Worm (Caenorhabditis elegans) whole organism, young adult: ENCODE data around the gene Y53C12A.8.
A peak's percentile ranks its signal among the peaks of the same experiment; 100 is the strongest.

ENCODE experiments used
- C17E4.6 ChIP-seq: fragments of 200-800 bp; sonication (Bioruptor generic); IDR thresholded peaks from 2 replicates; pipeline ENCODE4 v1.3.6; 2022; ENCODE audit warnings: missing genetic modification reagents, missing genetic modification characterization, missing compliant biosample characterization
- F22D6.2 ChIP-seq: sonication (generic microtip); optimal IDR thresholded peaks from 2 replicates; lab custom pipeline; 2016; ENCODE audit warnings: mild to moderate bottlenecking, missing genetic modification characterization, missing compliant biosample characterization
- F37B4.10 ChIP-seq: fragments of 200-800 bp; sonication (Bioruptor generic); IDR thresholded peaks from 2 replicates; pipeline ENCODE4 v1.3.6; 2022; ENCODE audit warnings: missing genetic modification characterization, missing compliant biosample characterization
- F49E8.2 ChIP-seq: sonication (generic microtip); optimal IDR thresholded peaks from 3 replicates; lab custom pipeline; 2017; ENCODE audit warnings: missing genetic modification characterization, mild to moderate bottlenecking, missing compliant biosample characterization, antibody characterized with exemption, moderate library complexity; ENCODE audit not compliant: insufficient read depth
- F55B11.4 ChIP-seq: sonication (generic microtip); optimal IDR thresholded peaks from 2 replicates; lab custom pipeline; 2016; ENCODE audit warnings: missing compliant biosample characterization, missing genetic modification characterization, borderline replicate concordance; ENCODE audit not compliant: insufficient read depth
- K11D2.4 ChIP-seq: fragments of 200-800 bp; sonication (Bioruptor generic); IDR thresholded peaks from 2 replicates; pipeline ENCODE4 v1.3.6; 2022; ENCODE audit warnings: missing genetic modification reagents, missing genetic modification characterization, missing compliant biosample characterization
- K12H6.12 ChIP-seq: fragments of 200-800 bp; sonication (Bioruptor generic); optimal IDR thresholded peaks from 2 replicates; lab custom pipeline; 2018; ENCODE audit warnings: mild to moderate bottlenecking, missing genetic modification characterization, missing compliant biosample characterization
- Y53G8AR.9 ChIP-seq: fragments of 200-800 bp; sonication (Bioruptor generic); conservative IDR thresholded peaks from 2 replicates; pipeline ENCODE4 v1.3.6; 2022; ENCODE audit warnings: missing genetic modification reagents, missing genetic modification characterization, missing compliant biosample characterization
- Y56A3A.18 ChIP-seq: fragments of 200-800 bp; sonication (Bioruptor generic); IDR thresholded peaks from 2 replicates; pipeline ENCODE4 v1.3.6; 2022; ENCODE audit warnings: missing genetic modification reagents, missing genetic modification characterization, missing compliant biosample characterization
- Y79H2A.3 ChIP-seq: fragments of 200-800 bp; sonication (Bioruptor generic); conservative IDR thresholded peaks from 2 replicates; pipeline ENCODE4 v1.3.6; 2022; ENCODE audit warnings: missing genetic modification reagents, missing genetic modification characterization, missing compliant biosample characterization
- akir-1 ChIP-seq: fragments of 200-800 bp; sonication (Bioruptor generic); optimal IDR thresholded peaks from 2 replicates; lab custom pipeline; 2018; ENCODE audit warnings: mild to moderate bottlenecking, missing genetic modification characterization, moderate library complexity, missing compliant biosample characterization
- athp-1 ChIP-seq: sonication (generic microtip); optimal IDR thresholded peaks from 2 replicates; lab custom pipeline; 2017; ENCODE audit warnings: mild to moderate bottlenecking, missing genetic modification characterization, missing compliant biosample characterization
- attf-3 ChIP-seq: fragments of 200-800 bp; sonication (Bioruptor generic); conservative IDR thresholded peaks from 2 replicates; pipeline ENCODE4 v1.3.6; 2022; ENCODE audit warnings: missing genetic modification reagents, missing genetic modification characterization, missing compliant biosample characterization
- attf-5 ChIP-seq: fragments of 200-800 bp; sonication (Bioruptor generic); optimal IDR thresholded peaks from 2 replicates; lab custom pipeline; 2018; ENCODE audit warnings: mild to moderate bottlenecking, missing genetic modification characterization, missing compliant biosample characterization
- bed-1 ChIP-seq: fragments of 200-800 bp; sonication (Bioruptor generic); IDR thresholded peaks from 2 replicates; pipeline ENCODE4 v1.3.6; 2022; ENCODE audit warnings: missing genetic modification reagents, missing genetic modification characterization, missing compliant biosample characterization
- ceh-100 ChIP-seq: fragments of 200-800 bp; sonication (Bioruptor generic); IDR thresholded peaks from 2 replicates; pipeline ENCODE4 v1.3.6; 2022; ENCODE audit warnings: missing genetic modification reagents, missing genetic modification characterization, missing compliant biosample characterization
- ceh-79 ChIP-seq: sonication (generic microtip); optimal IDR thresholded peaks from 2 replicates; lab custom pipeline; 2017; ENCODE audit warnings: mild to moderate bottlenecking, missing genetic modification characterization, missing compliant biosample characterization
- ceh-91 ChIP-seq: fragments of 200-800 bp; sonication (Bioruptor generic); IDR thresholded peaks from 2 replicates; pipeline ENCODE4 v1.3.6; 2022; ENCODE audit warnings: missing genetic modification reagents, missing genetic modification characterization, missing compliant biosample characterization
- die-1 ChIP-seq: sonication (generic microtip); optimal IDR thresholded peaks from 2 replicates; lab custom pipeline; 2016; ENCODE audit warnings: missing genotype, mild to moderate bottlenecking, missing genetic modification characterization, missing compliant biosample characterization
- dox-1 ChIP-seq: fragments of 200-800 bp; sonication (Bioruptor generic); IDR thresholded peaks from 2 replicates; pipeline ENCODE4 v1.3.6; 2022; ENCODE audit warnings: missing genetic modification reagents, missing genetic modification characterization, missing compliant biosample characterization
- dpff-1 ChIP-seq: sonication (generic microtip); optimal IDR thresholded peaks from 2 replicates; lab custom pipeline; 2017; ENCODE audit warnings: mild to moderate bottlenecking, missing genetic modification characterization, missing compliant biosample characterization
- dpl-1 ChIP-seq: fragments of 150-350 bp; optimal IDR thresholded peaks from 2 replicates; lab custom pipeline; 2014; ENCODE audit warnings: missing biosample characterization, missing genetic modification reagents, missing genetic modification characterization
- egl-18 ChIP-seq: fragments of 200-800 bp; sonication (Bioruptor generic); IDR thresholded peaks from 2 replicates; pipeline ENCODE4 v1.3.6; 2022; ENCODE audit warnings: missing genetic modification reagents, missing genetic modification characterization, missing compliant biosample characterization
- ets-4 ChIP-seq: fragments of 200-800 bp; sonication (Bioruptor generic); optimal IDR thresholded peaks from 2 replicates; lab custom pipeline; 2018; ENCODE audit warnings: mild to moderate bottlenecking, missing genetic modification characterization, missing compliant biosample characterization
- gei-17 ChIP-seq: fragments of 200-800 bp; sonication (Bioruptor generic); optimal IDR thresholded peaks from 2 replicates; lab custom pipeline; 2018; ENCODE audit warnings: mild to moderate bottlenecking, missing genetic modification characterization, missing compliant biosample characterization
- hmg-1.2 ChIP-seq: fragments of 200-800 bp; sonication (Bioruptor generic); IDR thresholded peaks from 2 replicates; pipeline ENCODE4 v1.3.6; 2022; ENCODE audit warnings: missing genetic modification reagents, missing genetic modification characterization, missing compliant biosample characterization
- hrde-1 ChIP-seq: sonication (generic microtip); optimal IDR thresholded peaks from 2 replicates; lab custom pipeline; 2016; ENCODE audit warnings: missing genetic modification characterization, mild to moderate bottlenecking, missing compliant biosample characterization, moderate library complexity, missing genotype, missing genetic modification reagents, borderline replicate concordance
- lag-1 ChIP-seq: fragments of 200-800 bp; sonication (Bioruptor generic); IDR thresholded peaks from 2 replicates; pipeline ENCODE4 v1.3.6; 2022; ENCODE audit warnings: missing genetic modification reagents, missing genetic modification characterization, missing compliant biosample characterization
- let-607 ChIP-seq, 2 experiments: fragments of 200-800 bp in 1 of 2; sonication (Bioruptor generic) in 1 of 2; sonication (generic microtip) in 1 of 2; optimal IDR thresholded peaks; 2 replicates each; lab custom pipeline; 2016 to 2018; ENCODE audit warnings: mild to moderate bottlenecking in 2 of 2, missing compliant biosample characterization in 2 of 2, missing genetic modification characterization in 2 of 2, moderate library complexity in 2 of 2, missing genotype in 1 of 2
- lin-35 ChIP-seq, 3 experiments: fragments of 150-350 bp in 2 of 3; sonication (generic microtip) in 1 of 3; optimal IDR thresholded peaks; 2 replicates each; lab custom pipeline; 2014 to 2018; ENCODE audit warnings: missing biosample characterization in 3 of 3, missing genetic modification characterization in 3 of 3, missing genetic modification reagents in 3 of 3
- lin-54 ChIP-seq: fragments of 200-800 bp; sonication (Bioruptor generic); optimal IDR thresholded peaks from 2 replicates; lab custom pipeline; 2018; ENCODE audit warnings: mild to moderate bottlenecking, missing genetic modification characterization, missing compliant biosample characterization
- madf-10 ChIP-seq: sonication (generic microtip); optimal IDR thresholded peaks from 2 replicates; lab custom pipeline; 2016; ENCODE audit warnings: mild to moderate bottlenecking, missing genetic modification characterization, missing compliant biosample characterization
- madf-3 ChIP-seq: fragments of 200-800 bp; sonication (Bioruptor generic); IDR thresholded peaks from 2 replicates; pipeline ENCODE4 v1.3.6; 2022; ENCODE audit warnings: missing genetic modification reagents, missing genetic modification characterization, missing compliant biosample characterization
- mcd-1 ChIP-seq: fragments of 200-800 bp; sonication (Bioruptor generic); IDR thresholded peaks from 2 replicates; pipeline ENCODE4 v1.3.6; 2022; ENCODE audit warnings: missing genetic modification reagents, missing genetic modification characterization, missing compliant biosample characterization
- mes-4 ChIP-seq: sonication (generic microtip); optimal IDR thresholded peaks from 2 replicates; lab custom pipeline; 2016; ENCODE audit warnings: missing genotype, missing genetic modification characterization, missing compliant biosample characterization
- nfya-1 ChIP-seq: sonication (generic microtip); optimal IDR thresholded peaks from 2 replicates; lab custom pipeline; 2017; ENCODE audit warnings: antibody characterized with exemption, missing compliant biosample characterization, missing genetic modification characterization, borderline replicate concordance; ENCODE audit not compliant: insufficient read depth
- nfya-2 ChIP-seq: fragments of 200-800 bp; sonication (Bioruptor generic); IDR thresholded peaks from 2 replicates; pipeline ENCODE4 v1.3.6; 2022; ENCODE audit warnings: missing genetic modification reagents, missing genetic modification characterization, missing compliant biosample characterization
- nfyb-1 ChIP-seq: fragments of 200-800 bp; sonication (Bioruptor generic); IDR thresholded peaks from 2 replicates; pipeline ENCODE4 v1.3.6; 2022; ENCODE audit warnings: missing genetic modification reagents, missing genetic modification characterization, missing compliant biosample characterization
- nhr-120 ChIP-seq: fragments of 200-800 bp; sonication (Bioruptor generic); IDR thresholded peaks from 2 replicates; pipeline ENCODE4 v1.3.6; 2022; ENCODE audit warnings: missing genetic modification characterization, missing compliant biosample characterization
- nhr-80 ChIP-seq: sonication (generic microtip); optimal IDR thresholded peaks from 2 replicates; lab custom pipeline; 2016; ENCODE audit warnings: missing genetic modification characterization, missing compliant biosample characterization
- nhr-90 ChIP-seq: sonication (generic microtip); optimal IDR thresholded peaks from 2 replicates; lab custom pipeline; 2016; ENCODE audit warnings: missing genotype, mild to moderate bottlenecking, missing genetic modification characterization, missing compliant biosample characterization
- pha-4 ChIP-seq: fragments of 150-350 bp; sonication (generic microtip); optimal IDR thresholded peaks from 2 replicates; lab custom pipeline; 2014; ENCODE audit warnings: missing biosample characterization, missing genetic modification reagents, missing genetic modification characterization
- rcor-1 ChIP-seq: fragments of 200-800 bp; sonication (Bioruptor generic); IDR thresholded peaks from 2 replicates; pipeline ENCODE4 v1.3.6; 2022; ENCODE audit warnings: missing genetic modification reagents, missing genetic modification characterization, missing compliant biosample characterization
- snpc-4 ChIP-seq, 5 experiments: fragments of 150-350 bp in 1 of 5; sonication (generic microtip) in 4 of 5; optimal IDR thresholded peaks; 2 replicates each; lab custom pipeline; 2014 to 2018; ENCODE audit warnings: missing genetic modification characterization in 5 of 5, missing biosample characterization in 3 of 5, antibody characterized with exemption in 2 of 5, mild to moderate bottlenecking in 2 of 5, missing compliant biosample characterization in 2 of 5, missing genotype in 2 of 5, moderate library complexity in 2 of 5, missing genetic modification reagents in 1 of 5
- tbp1 ChIP-seq: fragments of 200-800 bp; sonication (Bioruptor generic); optimal IDR thresholded peaks from 2 replicates; lab custom pipeline; 2018; ENCODE audit warnings: mild to moderate bottlenecking, missing genetic modification characterization, missing compliant biosample characterization
- tbx-9 ChIP-seq: sonication (generic microtip); optimal IDR thresholded peaks from 2 replicates; lab custom pipeline; 2016; ENCODE audit warnings: borderline replicate concordance, missing genetic modification characterization, inconsistent platforms, missing compliant biosample characterization
- tlf-1 ChIP-seq: fragments of 200-800 bp; sonication (Bioruptor generic); optimal IDR thresholded peaks from 2 replicates; lab custom pipeline; 2018; ENCODE audit warnings: mild to moderate bottlenecking, missing genetic modification characterization, missing compliant biosample characterization
- unc-130 ChIP-seq: sonication (generic microtip); optimal IDR thresholded peaks from 2 replicates; lab custom pipeline; 2016; ENCODE audit warnings: missing genetic modification reagents, missing genetic modification characterization, missing compliant biosample characterization

The Y53C12A.8 gene

DNA sequence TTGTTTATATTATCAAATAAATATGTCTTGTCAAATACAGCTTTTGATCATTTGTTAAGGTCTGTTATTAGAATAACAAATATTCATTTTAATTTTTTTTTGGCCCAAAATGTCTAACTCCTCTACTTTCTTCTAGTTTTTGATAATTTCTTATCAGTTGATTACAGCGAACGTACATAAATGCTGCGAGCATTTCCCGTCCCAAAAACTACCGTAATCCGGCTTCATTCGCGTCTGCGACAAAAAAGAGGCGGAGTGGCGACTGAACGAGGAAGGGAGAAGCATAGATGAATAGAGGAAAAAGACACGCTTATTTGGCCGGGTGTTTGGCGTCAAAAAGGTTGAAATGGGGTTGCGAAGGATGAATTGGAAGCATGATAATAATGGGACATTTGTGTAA lies 40.3 kb upstream of the Y53C12A.8 start (continued):
- TF ChIP-seq nfyb-1: no peak
- no peak for TF ChIP-seq dpl-1 (GFP tag; lab: Kevin White, UChicago)
- TF ChIP-seq Y53G8AR.9 (GFP tag; lab: Robert Waterston, UW): 0 out of 2 replicates have a peak, but pooled peaks have one; percentile 47
- no peak for TF ChIP-seq akir-1
- no peak for TF ChIP-seq mes-4 (tag; lab: Kevin White, UChicago)
- peak; percentile 53 for TF ChIP-seq pha-4 (tag; lab: Kevin White, UChicago)
- TF ChIP-seq F49E8.2 (tag; lab: Kevin White, UChicago): no peak
- TF ChIP-seq K11D2.4: no peak
- no peak for TF ChIP-seq nhr-120 (GFP tag; lab: Robert Waterston, UW)
- no peak for TF ChIP-seq egl-18
- TF ChIP-seq nhr-90: peak; percentile 38
- TF ChIP-seq dox-1 (GFP tag; lab: Robert Waterston, UW): peak; percentile 60; the same call in 1 of the 2 replicates
- TF ChIP-seq F55B11.4: no peak
- TF ChIP-seq Y79H2A.3: no peak
- TF ChIP-seq F22D6.2 (tag; lab: Kevin White, UChicago): no peak
- 0 out of 2 replicates have a peak, but pooled peaks have one; percentile 11 for TF ChIP-seq hmg-1.2 (GFP tag; lab: Robert Waterston, UW)
- TF ChIP-seq let-607 (tag; optimal IDR thresholded peaks at IDR 0.05; lab: Kevin White, UChicago): peak; percentile 61 to 69
- TF ChIP-seq ets-4 (GFP tag; lab: Kevin White, UChicago): peak; percentile 3
- TF ChIP-seq mcd-1 (GFP tag; lab: Robert Waterston, UW): no peak
- 0 out of 2 replicates have a peak, but pooled peaks have one; percentile 8 for TF ChIP-seq Y56A3A.18 (GFP tag; lab: Robert Waterston, UW)
- TF ChIP-seq nfya-1 (tag; lab: Kevin White, UChicago): no peak
- TF ChIP-seq K12H6.12 (tag; lab: Kevin White, UChicago): no peak
- TF ChIP-seq snpc-4 (GFP tag; optimal IDR thresholded peaks at IDR 0.05; lab: Kevin White, UChicago): no peak
- TF ChIP-seq snpc-4 (tag; optimal IDR thresholded peaks at IDR 0.05; lab: Kevin White, UChicago): peak in 1 of 4 experiments; percentile 4
- TF ChIP-seq ceh-79: no peak
- TF ChIP-seq hrde-1: no peak
- no peak for TF ChIP-seq athp-1
- no peak for TF ChIP-seq attf-3 (GFP tag; lab: Robert Waterston, UW)
- TF ChIP-seq gei-17 (GFP tag; lab: Kevin White, UChicago): no peak
- TF ChIP-seq attf-5: no peak
- TF ChIP-seq bed-1 (GFP tag; lab: Robert Waterston, UW): no peak
- TF ChIP-seq madf-3 (GFP tag; lab: Robert Waterston, UW): 0 out of 2 replicates have a peak, but pooled peaks have one; percentile 61
- TF ChIP-seq die-1 (tag; lab: Kevin White, UChicago): no peak
- peak; percentile 86 for TF ChIP-seq nhr-80 (tag; lab: Kevin White, UChicago)
- TF ChIP-seq ceh-100: no peak
- TF ChIP-seq tbp1 (GFP tag; lab: Kevin White, UChicago): peak; percentile 13

ce11 chrII:9738820-9739219 lies 38.6 kb upstream of the Y53C12A.8 start:
- no peak for TF ChIP-seq rcor-1 (GFP tag; lab: Robert Waterston, UW)
- no peak for TF ChIP-seq snpc-4 (GFP tag; optimal IDR thresholded peaks at IDR 0.05; lab: Kevin White, UChicago)
- peak in 3 of 4 experiments; percentile 3 to 31 (median 15) for TF ChIP-seq snpc-4 (tag; optimal IDR thresholded peaks at IDR 0.05; lab: Kevin White, UChicago)
- TF ChIP-seq tbx-9 (tag; lab: Kevin White, UChicago): no peak
- no peak for TF ChIP-seq ceh-91 (GFP tag; lab: Robert Waterston, UW)
- TF ChIP-seq ceh-100: no peak
- no peak for TF ChIP-seq lin-54 (GFP tag; lab: Kevin White, UChicago)
- peak; percentile 12 for TF ChIP-seq madf-10 (tag; lab: Kevin White, UChicago)
- TF ChIP-seq nfya-2 (GFP tag; lab: Robert Waterston, UW): no peak
- TF ChIP-seq unc-130 (GFP tag; lab: Kevin White, UChicago): no peak
- no peak for TF ChIP-seq lag-1 (GFP tag; lab: Robert Waterston, UW)
- TF ChIP-seq K12H6.12 (tag; lab: Kevin White, UChicago): no peak
- no peak for TF ChIP-seq C17E4.6 (GFP tag; lab: Robert Waterston, UW)
- peak; percentile 85 to 91 for TF ChIP-seq let-607 (tag; optimal IDR thresholded peaks at IDR 0.05; lab: Kevin White, UChicago)
- no peak for TF ChIP-seq lin-35 (GFP tag; optimal IDR thresholded peaks at IDR 0.05; lab: Kevin White, UChicago)
- 0 out of 2 replicates have a peak, but pooled peaks have one; percentile 30 for TF ChIP-seq F37B4.10 (GFP tag; lab: Robert Waterston, UW)
- no peak for TF ChIP-seq dpff-1 (tag; lab: Kevin White, UChicago)
- TF ChIP-seq tlf-1: peak; percentile 70
